Worm (Caenorhabditis elegans): ENCODE data around the gene unc-25.

The unc-25 gene

ce11 chrIII:12916459-12916858 is 26.0 kb upstream of the unc-25 start:
- TF ChIP-seq snpc-1.1 (tag; optimal IDR thresholded peaks at IDR 0.05; ENCODE audit: insufficient read depth) (no peak), B0035.1 (tag; optimal IDR thresholded peaks at IDR 0.05) (no peak), nhr-179 (tag; optimal IDR thresholded peaks at IDR 0.05) (no peak), nhr-27 (tag; optimal IDR thresholded peaks at IDR 0.05) (no peak), Y67H2A.10 (GFP tag; conservative IDR thresholded peaks at IDR 0.05) (no peak)

- TF ChIP-seq ztf-18 (tag; optimal IDR thresholded peaks at IDR 0.05) (no peak), madf-3 (GFP tag; IDR thresholded peaks at IDR 0.05) (no peak), B0261.1 (tag; optimal IDR thresholded peaks at IDR 0.05) (no peak), attf-5 (GFP tag; optimal IDR thresholded peaks at IDR 0.05) (no peak), K12H6.12 (tag; optimal IDR thresholded peaks at IDR 0.05) (no peak)
These were observed 24.6 kb upstream of the unc-25 start for ce11 chrIII:12917852-12918251.

- TF ChIP-seq rec-8 (tag; optimal IDR thresholded peaks at IDR 0.05) (no peak), lag-1 (GFP tag; IDR thresholded peaks at IDR 0.05) (no peak), zim-3 (tag; optimal IDR thresholded peaks at IDR 0.05) (no peak), Y67H2A.10 (GFP tag; conservative IDR thresholded peaks at IDR 0.05) (no peak), egrh-3 (GFP tag; IDR thresholded peaks at IDR 0.05) (no peak), F57C9.4 (tag; optimal IDR thresholded peaks at IDR 0.05) (no peak), nfyb-1 (GFP tag; IDR thresholded peaks at IDR 0.05) (no peak), K12H6.12 (tag; optimal IDR thresholded peaks at IDR 0.05) (no peak), aptf-2 (GFP tag; conservative IDR thresholded peaks at IDR 0.05) (no peak), sptf-2 (GFP tag; optimal IDR thresholded peaks at IDR 0.05) (no peak), cebp-2 (GFP tag; IDR thresholded peaks at IDR 0.05) (no peak)
These were observed 23.9 kb upstream of the unc-25 start, which contains the start of gene Y37D8A.16 for ce11 chrIII:12918575-12918974. Gene Y37D8A.16, minus strand, starts transcription at chrIII:12918675.

ce11 chrIII:12919882-12920281 is 22.6 kb upstream of the unc-25 start:
- TF ChIP-seq bed-1 (GFP tag; IDR thresholded peaks at IDR 0.05) (no peak), chd-7 (tag; optimal IDR thresholded peaks at IDR 0.05) (no peak), unc-130 (GFP tag; optimal IDR thresholded peaks at IDR 0.05) (no peak), B0035.1 (tag; optimal IDR thresholded peaks at IDR 0.05) (no peak), mcd-1 (GFP tag; IDR thresholded peaks at IDR 0.05) (0 out of 2 replicates have a peak, but pooled peaks have one; percentile 21), hmg-1.2 (GFP tag; IDR thresholded peaks at IDR 0.05) (peak; percentile 81), rec-8 (tag; optimal IDR thresholded peaks at IDR 0.05) (no peak), zfh-2 (GFP tag; conservative IDR thresholded peaks at IDR 0.05) (no peak; the same call in 1 of the 2 replicates), madf-8 (GFP tag; conservative IDR thresholded peaks at IDR 0.05) (no peak), pha-4 (tag; optimal IDR thresholded peaks at IDR 0.05) (no peak), rcor-1 (GFP tag; IDR thresholded peaks at IDR 0.05) (no peak), him-1 (tag; optimal IDR thresholded peaks at IDR 0.05) (no peak), B0336.3 (GFP tag; IDR thresholded peaks at IDR 0.05) (0 out of 2 replicates have a peak, but pooled peaks have one; percentile 39), C06A6.2 (GFP tag; conservative IDR thresholded peaks at IDR 0.05) (no peak), nhr-179 (tag; optimal IDR thresholded peaks at IDR 0.05) (no peak), nfya-1 (tag; optimal IDR thresholded peaks at IDR 0.05; ENCODE audit: borderline replicate concordance, insufficient read depth) (no peak), Y67H2A.10 (GFP tag; conservative IDR thresholded peaks at IDR 0.05) (no peak), F39B2.1 (GFP tag; IDR thresholded peaks at IDR 0.05) (no peak), Y56A3A.18 (GFP tag; IDR thresholded peaks at IDR 0.05) (0 out of 2 replicates have a peak, but pooled peaks have one; percentile 28), xnd-1 (tag; optimal IDR thresholded peaks at IDR 0.05) (no peak), nhr-80 (tag; optimal IDR thresholded peaks at IDR 0.05) (peak; percentile 71), T26A5.8 (tag; optimal IDR thresholded peaks at IDR 0.05) (no peak), snpc-1.1 (tag; optimal IDR thresholded peaks at IDR 0.05; ENCODE audit: insufficient read depth) (no peak), Y53F4B.3 (GFP tag; IDR thresholded peaks at IDR 0.05) (no peak), let-526 (GFP tag; IDR thresholded peaks at IDR 0.05) (no peak), unc-62 (GFP tag; optimal IDR thresholded peaks at IDR 0.05) (no peak), madf-3 (GFP tag; IDR thresholded peaks at IDR 0.05) (no peak), dpl-1 (GFP tag; optimal IDR thresholded peaks at IDR 0.05) (no peak), somi-1 (GFP tag; optimal IDR thresholded peaks at IDR 0.05) (no peak), dox-1 (GFP tag; IDR thresholded peaks at IDR 0.05) (peak; percentile 48; the same call in 1 of the 2 replicates)

All from whole organism, young adult.